Fruit fly (Drosophila melanogaster): ENCODE measurements around the gene Amnionless.

Amnionless gene

DNA sequence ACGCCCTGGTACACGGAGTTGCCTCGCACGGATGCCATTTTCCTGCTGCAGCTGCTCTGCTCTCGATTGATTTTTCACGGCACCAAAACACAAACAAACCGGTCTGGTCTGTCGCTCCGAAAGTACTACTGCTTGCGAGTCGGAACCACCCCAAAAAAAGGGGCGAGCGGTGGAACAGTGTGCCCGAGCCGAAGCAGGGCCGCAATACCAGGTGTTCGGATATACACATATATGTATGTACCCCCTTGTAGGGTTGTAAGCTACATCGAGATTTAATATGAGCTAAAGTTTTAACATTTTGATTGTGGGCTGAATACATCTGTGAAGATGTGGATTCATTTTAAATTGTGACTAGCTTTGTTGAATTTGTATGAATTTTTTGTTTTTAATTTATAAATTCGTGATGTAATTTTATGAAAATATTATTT lies 3.3 kb downstream of the Amnionless start (continued):
- TF ChIP-seq CG31388 (GFP tag; optimal IDR thresholded peaks at IDR 0.05) (no peak), CG9609 (GFP tag; optimal IDR thresholded peaks at IDR 0.05) (no peak), gt (GFP tag; IDR thresholded peaks at IDR 0.05) (no peak), Atf6 (GFP tag; IDR thresholded peaks at IDR 0.05) (no peak; the same call in none of the 2 replicates), CG5180 (GFP tag; optimal IDR thresholded peaks at IDR 0.05) (peak; percentile 69), CG9437 (GFP tag; optimal IDR thresholded peaks at IDR 0.05) (peak; percentile 18), CG15601 (tag; optimal IDR thresholded peaks at IDR 0.05) (peak; percentile 46), CG32532 (GFP tag; IDR thresholded peaks at IDR 0.05) (peak; percentile 66), CG31441 (GFP tag; IDR thresholded peaks at IDR 0.05) (no peak; the same call in 1 of the 2 replicates), CG13775 (GFP tag; optimal IDR thresholded peaks at IDR 0.05) (peak; percentile 3), jigr1 (GFP tag; IDR thresholded peaks at IDR 0.05) (no peak), GATAe (GFP tag; conservative IDR thresholded peaks at IDR 0.05) (no peak), Hr3 (GFP tag; optimal IDR thresholded peaks at IDR 0.05) (peak; percentile 29), CG16779 (GFP tag; IDR thresholded peaks at IDR 0.05) (peak; percentile 50; the same call in 1 of the 2 replicates), Awh (GFP tag; IDR thresholded peaks at IDR 0.05) (peak; percentile 53), repo (GFP tag; optimal IDR thresholded peaks at IDR 0.05) (no peak), CG12659 (GFP tag; optimal IDR thresholded peaks at IDR 0.05) (peak; percentile 80), CG8388 (GFP tag; optimal IDR thresholded peaks at IDR 0.05) (peak; percentile 31), CG10321 (GFP tag; IDR thresholded peaks at IDR 0.05) (no peak), twi (tag; optimal IDR thresholded peaks at IDR 0.05) (no peak), CG2199 (GFP tag; IDR thresholded peaks at IDR 0.05) (0 out of 3 replicates have a peak, but pooled peaks have one; percentile 18), grn (GFP tag; optimal IDR thresholded peaks at IDR 0.05) (no peak), chinmo (GFP tag; IDR thresholded peaks at IDR 0.05; ENCODE audit: partially characterized antibody) (peak; percentile 5; the same call in 1 of the 4 replicates), D19B (GFP tag; optimal IDR thresholded peaks at IDR 0.05) (no peak), CG3065 (GFP tag; optimal IDR thresholded peaks at IDR 0.05) (peak; percentile 60), NC2α (GFP tag; optimal IDR thresholded peaks at IDR 0.05) (peak; percentile 5), zen (tag; optimal IDR thresholded peaks at IDR 0.05) (peak; percentile 12), Hr39 (optimal IDR thresholded peaks at IDR 0.05) (no peak), gem (tag; optimal IDR thresholded peaks at IDR 0.05) (peak; percentile 72), bcd (GFP tag; optimal IDR thresholded peaks at IDR 0.05) (peak; percentile 5), Usf (GFP tag; optimal IDR thresholded peaks at IDR 0.05) (no peak), CG14050 (GFP tag; IDR thresholded peaks at IDR 0.05) (no peak; the same call in 2 of the 3 replicates), CG7556 (GFP tag; optimal IDR thresholded peaks at IDR 0.05) (peak; percentile 43), Doc2 (GFP tag; IDR thresholded peaks at IDR 0.05) (no peak), danr (GFP tag; IDR thresholded peaks at IDR 0.05) (no peak), stwl (tag; optimal IDR thresholded peaks at IDR 0.05) (peak; percentile 77), inv (GFP tag; IDR thresholded peaks at IDR 0.05; ENCODE audit: partially characterized antibody) (no peak), Hr51 (GFP tag; optimal IDR thresholded peaks at IDR 0.05) (peak; percentile 47 to 56), ab (GFP tag; optimal IDR thresholded peaks at IDR 0.05) (peak; percentile 9), dati (GFP tag; IDR thresholded peaks at IDR 0.05) (no peak), CG5245 (GFP tag; optimal IDR thresholded peaks at IDR 0.05) (peak; percentile 25), nau (GFP tag; optimal IDR thresholded peaks at IDR 0.05) (no peak), Trl (optimal IDR thresholded peaks at IDR 0.05) (no peak), Trl (GFP tag; optimal IDR thresholded peaks at IDR 0.05) (peak; percentile 54), lola (GFP tag; optimal IDR thresholded peaks at IDR 0.05) (peak in 1 of 3 experiments; percentile 36), ara (GFP tag; IDR thresholded peaks at IDR 0.05) (no peak), Fer1 (GFP tag; optimal IDR thresholded peaks at IDR 0.05) (peak; percentile 69), E2f1 (GFP tag; IDR thresholded peaks at IDR 0.05) (no peak), sc (optimal IDR thresholded peaks at IDR 0.05) (no peak), sc (GFP tag; optimal IDR thresholded peaks at IDR 0.05) (no peak), gsb-n (tag; optimal IDR thresholded peaks at IDR 0.05) (peak; percentile 44), toy (GFP tag; IDR thresholded peaks at IDR 0.05) (no peak)
